Fruit fly (Drosophila melanogaster) whole organism, embryonic: ENCODE measurements around the gene Rbcn-3B.

ENCODE experiments used
- Ada2b ChIP-seq: fragments of 200-800 bp; sonication (Bioruptor generic); IDR thresholded peaks from 2 replicates; pipeline ENCODE4 v1.3.6; 2022; ENCODE audit warnings: missing biosample characterization, missing genetic modification characterization
- Antp ChIP-seq: fragments of 200-800 bp; sonication (Bioruptor generic); optimal IDR thresholded peaks from 3 replicates; lab custom pipeline; 2016; ENCODE audit warnings: missing biosample characterization, missing genetic modification characterization
- C15 ChIP-seq: fragments of 200-800 bp; sonication (Bioruptor generic); IDR thresholded peaks from 3 replicates; pipeline ENCODE4 v1.3.6; 2022; ENCODE audit warnings: missing biosample characterization, missing genetic modification characterization
- CG10147 ChIP-seq: fragments of 200-800 bp; sonication (Bioruptor generic); optimal IDR thresholded peaks from 2 replicates; lab custom pipeline; 2019; ENCODE audit warnings: missing biosample characterization, mild to moderate bottlenecking, missing genetic modification characterization, moderate library complexity
- CG10979 ChIP-seq: fragments of 200-800 bp; sonication (Bioruptor generic); optimal IDR thresholded peaks from 2 replicates; lab custom pipeline; 2018; ENCODE audit warnings: missing biosample characterization, mild to moderate bottlenecking, missing genetic modification characterization, moderate library complexity
- CG12659 ChIP-seq: fragments of 200-800 bp; sonication (Bioruptor generic); optimal IDR thresholded peaks from 3 replicates; lab custom pipeline; 2017; ENCODE audit warnings: mild to moderate bottlenecking, missing biosample characterization, missing genetic modification reagents, missing genetic modification characterization
- CG14860 ChIP-seq: fragments of 200-800 bp; sonication (Bioruptor generic); IDR thresholded peaks from 3 replicates; pipeline ENCODE4 v1.3.6; 2022; ENCODE audit warnings: missing biosample characterization, missing genetic modification characterization; ENCODE audit not compliant: partially characterized antibody
- CG14965 ChIP-seq: fragments of 200-800 bp; sonication (Bioruptor generic); optimal IDR thresholded peaks from 2 replicates; lab custom pipeline; 2016; ENCODE audit warnings: missing biosample characterization, missing genetic modification characterization, borderline replicate concordance
- CG31441 ChIP-seq: fragments of 200-800 bp; sonication (Bioruptor generic); IDR thresholded peaks from 2 replicates; pipeline ENCODE4 v1.3.6; 2022; ENCODE audit warnings: missing biosample characterization, missing genetic modification characterization
- CG34376 ChIP-seq: fragments of 200-800 bp; sonication (Bioruptor generic); optimal IDR thresholded peaks from 2 replicates; lab custom pipeline; 2018; ENCODE audit warnings: missing biosample characterization, mild to moderate bottlenecking, missing genetic modification characterization
- CG6272 ChIP-seq: fragments of 200-800 bp; sonication (Bioruptor generic); IDR thresholded peaks from 2 replicates; pipeline ENCODE4 v1.3.6; 2022; ENCODE audit warnings: missing biosample characterization, missing genetic modification characterization
- CG7357 ChIP-seq: fragments of 200-800 bp; sonication (Bioruptor generic); IDR thresholded peaks from 3 replicates; pipeline ENCODE4 v1.3.6; 2022; ENCODE audit warnings: missing biosample characterization, missing genetic modification characterization
- CG7786 ChIP-seq: fragments of 200-800 bp; sonication (Bioruptor generic); optimal IDR thresholded peaks from 2 replicates; lab custom pipeline; 2016; ENCODE audit warnings: missing biosample characterization, missing genetic modification characterization
- CG8765 ChIP-seq: fragments of 200-800 bp; sonication (Bioruptor generic); IDR thresholded peaks from 2 replicates; pipeline ENCODE4 v1.3.6; 2022; ENCODE audit warnings: missing biosample characterization, missing genetic modification characterization
- CG8944 ChIP-seq: fragments of 200-800 bp; sonication (Bioruptor generic); optimal IDR thresholded peaks from 3 replicates; lab custom pipeline; 2016; ENCODE audit warnings: missing biosample characterization, missing genetic modification characterization
- D19B ChIP-seq: fragments of 200-800 bp; sonication (Bioruptor generic); optimal IDR thresholded peaks from 2 replicates; lab custom pipeline; 2017; ENCODE audit warnings: missing biosample characterization, mild to moderate bottlenecking, missing genetic modification characterization
- Dip2 ChIP-seq: fragments of 200-800 bp; sonication (Bioruptor generic); IDR thresholded peaks from 2 replicates; pipeline ENCODE4 v1.3.6; 2022; ENCODE audit warnings: missing biosample characterization, missing genetic modification characterization
- Ets97D ChIP-seq: fragments of 200-800 bp; sonication (Bioruptor generic); optimal IDR thresholded peaks from 3 replicates; lab custom pipeline; 2016; ENCODE audit warnings: missing biosample characterization, missing genetic modification characterization
- MESR4 ChIP-seq: fragments of 200-800 bp; sonication (Bioruptor generic); optimal IDR thresholded peaks from 2 replicates; lab custom pipeline; 2018; ENCODE audit warnings: missing biosample characterization, mild to moderate bottlenecking, missing genetic modification characterization, moderate library complexity
- NC2α ChIP-seq: fragments of 200-800 bp; sonication (Bioruptor generic); optimal IDR thresholded peaks from 2 replicates; lab custom pipeline; 2016; ENCODE audit warnings: missing biosample characterization, missing genetic modification characterization
- Rx ChIP-seq: fragments of 200-800 bp; sonication (Bioruptor generic); IDR thresholded peaks from 2 replicates; pipeline ENCODE4 v1.3.6; 2022; ENCODE audit warnings: missing biosample characterization, missing genetic modification characterization
- Scr ChIP-seq: fragments of 200-800 bp; sonication (Bioruptor generic); IDR thresholded peaks from 2 replicates; pipeline ENCODE4 v1.3.6; 2022; ENCODE audit warnings: missing biosample characterization, missing genetic modification characterization; ENCODE audit not compliant: partially characterized antibody
- Taf1 ChIP-seq: fragments of 200-800 bp; sonication (Bioruptor generic); IDR thresholded peaks from 2 replicates; pipeline ENCODE4 v1.3.6; 2022; ENCODE audit warnings: missing biosample characterization, missing genetic modification characterization
- aop ChIP-seq: fragments of 200-800 bp; sonication (Bioruptor generic); IDR thresholded peaks from 2 replicates; pipeline ENCODE4 v1.3.6; 2022; ENCODE audit warnings: missing biosample characterization, missing genetic modification characterization
- bcd ChIP-seq: fragments of 200-800 bp; sonication (Bioruptor generic); optimal IDR thresholded peaks from 2 replicates; lab custom pipeline; 2017; ENCODE audit warnings: missing biosample characterization, mild to moderate bottlenecking, missing genetic modification characterization
- bowl ChIP-seq: fragments of 200-800 bp; sonication (Bioruptor generic); IDR thresholded peaks from 2 replicates; pipeline ENCODE4 v1.3.6; 2022; ENCODE audit warnings: missing biosample characterization, missing genetic modification characterization
- cas ChIP-seq: fragments of 200-800 bp; sonication (Bioruptor generic); IDR thresholded peaks from 2 replicates; pipeline ENCODE4 v1.3.6; 2022; ENCODE audit warnings: missing biosample characterization, missing genetic modification characterization
- cato ChIP-seq: fragments of 200-800 bp; sonication (Bioruptor generic); optimal IDR thresholded peaks from 2 replicates; lab custom pipeline; 2016; ENCODE audit warnings: missing biosample characterization, missing genetic modification characterization, borderline replicate concordance
- dm ChIP-seq: fragments of 200-800 bp; sonication (Bioruptor generic); optimal IDR thresholded peaks from 3 replicates; lab custom pipeline; 2016; ENCODE audit warnings: missing biosample characterization, missing genetic modification characterization
- dmrt11E ChIP-seq: fragments of 200-800 bp; sonication (Bioruptor generic); optimal IDR thresholded peaks from 3 replicates; lab custom pipeline; 2018; ENCODE audit warnings: missing biosample characterization, mild to moderate bottlenecking, missing genetic modification characterization, moderate library complexity
- emc ChIP-seq: fragments of 200-800 bp; sonication (Bioruptor generic); optimal IDR thresholded peaks from 2 replicates; lab custom pipeline; 2016; ENCODE audit warnings: missing biosample characterization, missing genetic modification characterization
- eve ChIP-seq, 2 experiments: fragments of >200 bp; optimal IDR thresholded peaks; 2 replicates each; lab custom pipeline; 2017; ENCODE audit warnings: missing biosample characterization in 2 of 2, missing genetic modification characterization in 2 of 2
- fd96Cb ChIP-seq: fragments of 200-800 bp; sonication (Bioruptor generic); optimal IDR thresholded peaks from 2 replicates; lab custom pipeline; 2018; ENCODE audit warnings: missing biosample characterization, mild to moderate bottlenecking, missing genetic modification characterization, moderate library complexity
- gfzf ChIP-seq: fragments of 200-800 bp; sonication (Bioruptor generic); optimal IDR thresholded peaks from 2 replicates; lab custom pipeline; 2016; ENCODE audit warnings: missing biosample characterization, mild to moderate bottlenecking, missing genetic modification characterization, moderate library complexity
- hb ChIP-seq: fragments of 200-800 bp; sonication (Bioruptor generic); IDR thresholded peaks from 3 replicates; pipeline ENCODE4 v1.3.6; 2022; ENCODE audit warnings: missing biosample characterization, missing genetic modification characterization; ENCODE audit not compliant: partially characterized antibody
- lmd ChIP-seq: fragments of 200-800 bp; sonication (Bioruptor generic); IDR thresholded peaks from 2 replicates; pipeline ENCODE4 v1.3.6; 2022; ENCODE audit warnings: missing biosample characterization, missing genetic modification characterization
- mirr ChIP-seq: fragments of 200-800 bp; sonication (Bioruptor generic); optimal IDR thresholded peaks from 3 replicates; lab custom pipeline; 2018; ENCODE audit warnings: missing biosample characterization, mild to moderate bottlenecking, missing genetic modification characterization
- mld ChIP-seq: fragments of 200-800 bp; sonication (Bioruptor generic); IDR thresholded peaks from 3 replicates; pipeline ENCODE4 v1.3.6; 2022; ENCODE audit warnings: missing biosample characterization, missing genetic modification characterization; ENCODE audit not compliant: partially characterized antibody
- nmo ChIP-seq: fragments of 200-800 bp; sonication (Bioruptor generic); optimal IDR thresholded peaks from 2 replicates; lab custom pipeline; 2018; ENCODE audit warnings: missing biosample characterization, mild to moderate bottlenecking, missing genetic modification characterization, moderate library complexity
- pnt ChIP-seq: fragments of 200-800 bp; sonication (Bioruptor generic); optimal IDR thresholded peaks from 3 replicates; lab custom pipeline; 2016; ENCODE audit warnings: missing biosample characterization, missing genetic modification characterization
- pros ChIP-seq: fragments of 200-800 bp; sonication (Bioruptor generic); optimal IDR thresholded peaks from 3 replicates; lab custom pipeline; 2019; ENCODE audit warnings: missing biosample characterization, mild to moderate bottlenecking, missing genetic modification characterization, moderate library complexity
- pum ChIP-seq: fragments of 200-800 bp; sonication (Bioruptor generic); optimal IDR thresholded peaks from 2 replicates; lab custom pipeline; 2016; ENCODE audit warnings: missing biosample characterization, missing genetic modification characterization
- sob ChIP-seq: fragments of 200-800 bp; sonication (Bioruptor generic); IDR thresholded peaks from 2 replicates; pipeline ENCODE4 v1.3.6; 2022; ENCODE audit warnings: missing biosample characterization, missing genetic modification characterization
- sqz ChIP-seq: fragments of 200-800 bp; sonication (Bioruptor generic); optimal IDR thresholded peaks from 3 replicates; lab custom pipeline; 2018; ENCODE audit warnings: missing biosample characterization, mild to moderate bottlenecking, missing genetic modification characterization
- tup ChIP-seq: fragments of 200-800 bp; sonication (Bioruptor generic); optimal IDR thresholded peaks from 2 replicates; lab custom pipeline; 2016; ENCODE audit warnings: missing biosample characterization, mild to moderate bottlenecking, missing genetic modification characterization, moderate library complexity
- twi ChIP-seq: fragments of 200-800 bp; optimal IDR thresholded peaks from 2 replicates; lab custom pipeline; 2019; ENCODE audit warnings: missing biosample characterization, mild to moderate bottlenecking, missing genetic modification characterization, moderate library complexity
- tx ChIP-seq: fragments of 200-800 bp; sonication (Bioruptor generic); optimal IDR thresholded peaks from 2 replicates; lab custom pipeline; 2016; ENCODE audit warnings: missing biosample characterization, missing genetic modification characterization
- usp ChIP-seq: fragments of >200 bp; optimal IDR thresholded peaks from 2 replicates; lab custom pipeline; 2017; ENCODE audit warnings: missing biosample characterization, missing genetic modification characterization
- vvl ChIP-seq: fragments of 200-800 bp; sonication (Bioruptor generic); IDR thresholded peaks from 2 replicates; pipeline ENCODE4 v1.3.6; 2022; ENCODE audit warnings: missing biosample characterization, missing genetic modification characterization
- zen ChIP-seq: fragments of 200-800 bp; sonication (Bioruptor generic); optimal IDR thresholded peaks from 3 replicates; lab custom pipeline; 2018; ENCODE audit warnings: missing biosample characterization, mild to moderate bottlenecking, missing genetic modification characterization, moderate library complexity
- zen2 ChIP-seq: fragments of 200-800 bp; sonication (Bioruptor generic); IDR thresholded peaks from 3 replicates; pipeline ENCODE4 v1.3.6; 2022; ENCODE audit warnings: missing biosample characterization, missing genetic modification characterization; ENCODE audit not compliant: partially characterized antibody

Rbcn-3B gene

dm6 chrX:1952898-1953297 lies 44.2 kb downstream of the Rbcn-3B start (continued):
- TF ChIP-seq mld (GFP tag; lab: Robert Waterston, UW) (no peak), Dip2 (peak; percentile 100), dmrt11E (tag; lab: Kevin White, UChicago) (peak; percentile 29), nmo (GFP tag; lab: Kevin White, UChicago) (peak; percentile 57), CG8944 (GFP tag; lab: Kevin White, UChicago) (peak; percentile 83), Ada2b (GFP tag; lab: Robert Waterston, UW) (no peak), bcd (GFP tag; lab: Kevin White, UChicago) (peak; percentile 67), NC2α (GFP tag; lab: Kevin White, UChicago) (peak; percentile 33), cato (GFP tag; lab: Kevin White, UChicago) (peak; percentile 35), Taf1 (GFP tag; lab: Robert Waterston, UW) (no peak), twi (tag; lab: Kevin White, UChicago) (peak; percentile 17), zen (tag; lab: Kevin White, UChicago) (peak; percentile 38), aop (GFP tag; lab: Robert Waterston, UW) (no peak; the same call in 1 of the 2 replicates), pum (GFP tag; lab: Kevin White, UChicago) (peak; percentile 89), CG14965 (GFP tag; lab: Kevin White, UChicago) (peak; percentile 39), CG34376 (GFP tag; lab: Kevin White, UChicago) (no peak), Rx (GFP tag; lab: Robert Waterston, UW) (peak; percentile 58; the same call in 1 of the 2 replicates), CG8765 (GFP tag; lab: Robert Waterston, UW) (peak; percentile 58), vvl (GFP tag; lab: Robert Waterston, UW) (peak; percentile 83), zen2 (GFP tag; lab: Robert Waterston, UW) (no peak), pnt (GFP tag; lab: Kevin White, UChicago) (peak; percentile 86), CG31441 (GFP tag; lab: Robert Waterston, UW) (no peak), sob (GFP tag; lab: Robert Waterston, UW) (peak; percentile 82), lmd (GFP tag; lab: Robert Waterston, UW) (peak; percentile 86), tx (peak; percentile 48), CG7357 (GFP tag; lab: Robert Waterston, UW) (0 out of 3 replicates have a peak, but pooled peaks have one; percentile 11), tup (GFP tag; lab: Kevin White, UChicago) (no peak), Ets97D (peak; percentile 52), usp (GFP tag; lab: Kevin White, UChicago) (no peak), eve (GFP tag; optimal IDR thresholded peaks at IDR 0.05; lab: Kevin White, UChicago) (no peak), MESR4 (no peak), C15 (no peak), cas (GFP tag; lab: Robert Waterston, UW) (no peak), CG6272 (peak; percentile 73), emc (GFP tag; lab: Kevin White, UChicago) (peak; percentile 53), gfzf (GFP tag; lab: Kevin White, UChicago) (peak; percentile 45), CG7786 (GFP tag; lab: Kevin White, UChicago) (peak; percentile 24), Antp (GFP tag; lab: Kevin White, UChicago) (peak; percentile 87), fd96Cb (tag; lab: Kevin White, UChicago) (peak; percentile 37), CG14860 (GFP tag; lab: Robert Waterston, UW) (no peak), sqz (GFP tag; lab: Kevin White, UChicago) (no peak), pros (no peak), hb (no peak), CG12659 (GFP tag; lab: Kevin White, UChicago) (peak; percentile 22), mirr (GFP tag; lab: Kevin White, UChicago) (peak; percentile 27), CG10147 (peak; percentile 20), D19B (GFP tag; lab: Kevin White, UChicago) (no peak), CG10979 (tag; lab: Kevin White, UChicago) (peak; percentile 80), Scr (GFP tag; lab: Robert Waterston, UW) (peak; percentile 18; the same call in 1 of the 2 replicates), bowl (GFP tag; lab: Robert Waterston, UW) (no peak), dm (GFP tag; lab: Kevin White, UChicago) (peak; percentile 28)
